Fruit fly (Drosophila melanogaster) S2 (cell line): ENCODE measurements around the gene ich.

Experiments
- CG8478 ChIP-seq: fragments of >200 bp; optimal IDR thresholded peaks from 2 replicates; lab custom pipeline; 2018
- CTCF ChIP-seq, 2 experiments: fragments of >200 bp; optimal IDR thresholded peaks; 2 replicates each; lab custom pipeline; 2018

ich gene

DNA sequence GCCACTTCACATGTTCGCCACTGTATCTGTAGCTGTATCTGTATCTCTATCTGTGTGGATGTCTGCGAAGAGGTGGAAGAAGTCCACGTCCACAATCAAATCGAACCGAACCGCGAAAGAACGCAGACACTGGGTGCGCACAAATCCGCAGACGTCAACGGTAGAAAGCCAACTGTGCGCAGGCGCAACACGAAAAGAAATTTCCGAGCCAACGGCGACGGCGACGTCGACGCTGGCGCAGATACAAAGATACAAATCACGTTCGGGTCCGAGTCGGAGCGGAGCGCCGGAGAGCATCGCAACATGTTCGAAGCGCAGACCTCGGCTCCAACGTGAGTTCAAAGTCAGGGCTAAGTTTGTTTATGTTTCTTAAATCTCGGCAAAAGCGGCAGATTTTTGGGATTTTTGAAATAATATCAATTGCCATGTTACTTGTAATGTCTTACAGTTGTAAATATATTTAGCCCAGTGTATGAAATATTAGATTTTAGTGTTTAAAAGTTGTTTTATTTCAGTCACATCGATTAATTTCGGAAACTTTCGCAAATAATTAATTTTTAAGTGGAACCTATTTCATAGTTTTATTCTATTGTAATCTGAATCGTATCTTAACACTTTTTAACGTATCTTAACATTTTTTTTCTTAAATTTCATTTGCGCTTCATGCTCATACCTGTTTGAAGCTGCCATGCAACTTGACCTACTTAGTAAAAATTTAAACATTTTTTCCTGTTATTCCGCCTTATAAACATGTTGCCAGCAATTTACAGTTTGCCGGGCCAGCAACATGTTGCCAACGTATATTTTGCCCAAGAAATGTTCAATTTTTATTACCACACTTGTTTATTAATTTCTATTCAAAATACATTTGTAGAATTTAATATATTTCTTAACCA, at the start of gene ich:
TSS of gene ich (minus strand) at position 178 of the 896 bp plus-strand sequence.
- TF ChIP-seq CTCF (optimal IDR thresholded peaks at IDR 0.05; lab: Kevin White, UChicago) (no peak), CG8478 (lab: Kevin White, UChicago) (no peak)

DNA sequence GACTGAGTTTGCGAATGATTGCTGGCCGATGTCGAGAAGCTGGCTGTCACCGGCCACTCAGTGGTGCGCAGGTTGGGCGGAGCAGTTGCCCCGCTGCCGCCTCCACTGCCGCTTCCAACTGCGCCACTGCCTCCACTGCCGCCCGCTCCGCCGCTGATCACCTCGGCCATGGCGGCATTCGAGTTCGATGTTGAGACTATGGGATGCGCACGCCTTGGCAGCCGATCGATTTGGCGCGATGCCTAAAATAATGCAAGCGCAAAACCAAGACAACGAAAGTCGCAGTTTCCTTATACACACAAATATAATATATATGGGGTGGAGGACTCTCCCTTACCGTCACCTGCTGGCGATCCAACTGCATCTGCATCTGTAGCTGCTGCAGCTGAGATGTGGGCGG, 48.9 kb upstream of the ich start:
- TF ChIP-seq CG8478 (lab: Kevin White, UChicago) (no peak), CTCF (optimal IDR thresholded peaks at IDR 0.05; lab: Kevin White, UChicago) (no peak)

DNA sequence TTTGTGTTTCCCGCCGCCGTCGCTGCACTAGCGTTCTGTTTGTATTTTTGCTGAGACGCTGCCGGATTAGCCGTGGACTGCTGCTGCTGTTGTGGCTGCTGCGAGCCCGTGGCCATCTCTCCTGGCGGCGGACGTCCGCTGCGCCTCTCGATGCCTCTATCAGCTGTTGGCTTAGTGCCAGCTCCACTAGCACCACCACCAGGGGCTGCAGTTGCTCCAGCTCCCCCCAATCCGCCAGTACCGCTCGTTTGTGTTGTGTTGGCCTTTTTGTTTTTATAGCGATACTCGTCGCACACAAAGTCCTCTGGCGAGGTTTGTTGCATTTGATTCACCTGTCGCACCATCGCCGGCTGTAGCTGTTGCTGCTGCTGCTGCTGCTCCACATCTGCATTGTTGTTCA, 47.9 kb upstream of the ich start:
- TF ChIP-seq CTCF (optimal IDR thresholded peaks at IDR 0.05; lab: Kevin White, UChicago) (no peak), CG8478 (lab: Kevin White, UChicago) (no peak)

dm6 chr3R:9008202-9008601, 45.4 kb upstream of the ich start, which contains the start of gene CG11983:
Gene CG11983, plus strand, starts transcription at chr3R:9008321.
- TF ChIP-seq CG8478 (lab: Kevin White, UChicago) (no peak), CTCF (optimal IDR thresholded peaks at IDR 0.05; lab: Kevin White, UChicago) (no peak)

DNA sequence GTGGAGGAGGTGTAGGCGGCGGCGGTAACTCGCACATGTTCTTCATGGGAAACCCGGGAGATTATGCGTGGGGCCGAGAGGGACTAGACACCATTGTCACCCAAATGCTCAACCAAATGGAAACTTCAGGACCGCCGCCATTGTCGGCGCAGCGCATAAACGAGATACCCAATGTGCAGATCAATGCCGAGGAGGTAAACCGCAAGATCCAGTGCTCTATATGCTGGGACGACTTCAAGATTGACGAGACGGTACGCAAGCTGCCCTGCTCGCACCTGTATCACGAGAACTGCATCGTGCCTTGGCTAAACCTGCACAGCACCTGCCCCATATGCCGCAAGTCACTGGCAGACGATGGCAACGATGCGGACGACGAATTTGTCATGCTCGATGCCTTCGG, 44.4 kb upstream of the ich start:
- TF ChIP-seq CG8478 (lab: Kevin White, UChicago) (no peak), CTCF (optimal IDR thresholded peaks at IDR 0.05; lab: Kevin White, UChicago) (no peak)

DNA sequence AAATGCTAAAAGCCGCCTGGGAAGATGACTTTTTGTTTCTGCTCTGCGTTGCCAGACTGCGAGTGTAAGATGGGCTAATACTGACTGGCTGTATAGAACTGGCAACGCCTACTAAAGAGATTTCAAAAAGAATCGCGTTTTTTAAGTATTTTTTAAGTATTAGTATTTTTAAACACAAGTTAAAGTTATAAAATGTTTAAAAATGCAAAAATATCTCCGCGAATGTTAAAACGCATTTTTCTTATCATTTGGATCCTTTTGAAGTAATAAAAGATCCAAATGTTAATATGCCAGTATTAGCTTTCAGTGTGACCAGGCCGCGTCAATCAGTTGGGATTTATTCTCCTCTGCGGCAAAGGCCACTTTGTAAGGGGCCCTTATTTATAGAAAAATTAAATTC, 43.3 kb upstream of the ich start, which contains the start of the genes Prosbeta3 and Iru:
TSS of gene Prosbeta3 (minus strand) at position 98 of the 400 bp plus-strand sequence.
TSS of gene Iru (plus strand) at position 328 of the 400 bp plus-strand sequence.
- TF ChIP-seq CTCF (optimal IDR thresholded peaks at IDR 0.05; lab: Kevin White, UChicago) (no peak), CG8478 (lab: Kevin White, UChicago) (no peak)

dm6 chr3R:9003600-9004223, 40.9 kb upstream of the ich start, which contains the start of the genes CG31100 and CG11980:
Gene CG31100, minus strand, starts transcription at chr3R:9003650.
Gene CG11980, plus strand, starts transcription at chr3R:9004017.
- TF ChIP-seq CTCF (optimal IDR thresholded peaks at IDR 0.05; lab: Kevin White, UChicago) (peak in 1 of 2 experiments; percentile 30), CG8478 (lab: Kevin White, UChicago) (no peak)

DNA sequence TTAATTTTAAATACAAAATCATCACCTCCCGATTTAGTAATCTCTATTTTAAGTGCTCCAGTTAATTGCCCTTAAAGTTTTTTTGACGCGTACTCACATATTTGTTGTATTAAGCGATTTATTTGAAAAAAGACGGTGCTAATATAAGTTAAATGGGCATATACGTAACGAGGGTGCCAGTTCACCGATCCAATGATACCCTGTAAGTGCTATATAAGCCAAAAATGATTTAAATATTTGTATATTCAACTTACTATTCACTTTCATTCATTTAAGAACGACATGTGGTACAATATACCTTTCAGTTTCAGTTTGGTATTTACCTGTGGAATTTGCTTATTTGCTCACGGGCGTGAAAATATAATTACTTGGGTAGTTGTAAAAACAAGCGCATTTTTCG, 39.7 kb upstream of the ich start:
- TF ChIP-seq CTCF (optimal IDR thresholded peaks at IDR 0.05; lab: Kevin White, UChicago), result no peak
- TF ChIP-seq CG8478 (lab: Kevin White, UChicago), result no peak

DNA sequence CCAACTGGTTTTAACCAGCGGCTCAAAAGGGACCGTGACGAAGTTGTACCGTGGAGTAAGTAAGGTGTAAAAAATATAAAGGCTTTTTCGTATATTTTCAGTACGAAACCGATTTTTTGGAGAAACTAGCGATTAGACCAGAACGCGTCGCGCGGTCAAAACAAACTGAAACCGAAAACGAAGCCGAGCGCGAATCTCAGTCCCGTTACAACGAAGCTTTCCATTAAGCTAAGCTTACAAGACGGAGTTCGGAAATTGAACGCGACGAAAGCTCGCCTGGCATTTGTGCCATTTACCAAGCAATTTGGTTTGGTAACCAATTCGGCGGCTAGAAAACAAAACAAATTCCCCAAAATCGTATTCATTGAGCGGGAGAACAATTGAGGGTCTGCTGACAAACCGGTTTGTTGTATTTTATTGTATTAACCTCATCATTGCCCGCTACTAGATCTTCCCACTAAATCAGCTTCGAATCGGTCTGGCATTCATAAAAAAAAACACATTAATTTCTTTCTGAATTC, 38.9 kb upstream of the ich start:
- no peak for TF ChIP-seq CTCF (optimal IDR thresholded peaks at IDR 0.05; lab: Kevin White, UChicago)
- no peak for TF ChIP-seq CG8478 (lab: Kevin White, UChicago)

DNA sequence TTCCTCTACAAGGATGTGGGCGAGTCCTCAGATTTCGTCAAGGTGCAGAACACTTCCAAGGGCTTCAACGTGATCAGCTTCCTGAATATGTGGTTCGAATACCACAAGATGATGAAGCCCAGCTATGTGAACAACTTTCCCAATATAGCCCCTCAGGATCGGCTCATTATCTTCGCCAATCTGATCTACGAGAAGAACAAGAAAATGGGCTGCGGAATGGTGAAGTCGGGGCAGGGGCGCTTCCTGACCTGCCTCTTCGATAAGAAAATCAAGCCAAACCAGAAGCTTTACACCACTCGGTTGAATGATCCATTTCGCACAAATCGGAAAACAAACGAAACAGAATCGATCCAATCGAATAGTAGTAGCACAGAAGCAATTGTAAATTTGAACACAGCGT, 35.4 kb upstream of the ich start:
- no peak for TF ChIP-seq CG8478 (lab: Kevin White, UChicago)
- TF ChIP-seq CTCF (optimal IDR thresholded peaks at IDR 0.05; lab: Kevin White, UChicago), result no peak

dm6 chr3R:8997397-8997796, 34.6 kb upstream of the ich start, which contains the start of gene CG11977:
Gene CG11977, plus strand, starts transcription at chr3R:8997697.
- no peak for TF ChIP-seq CG8478 (lab: Kevin White, UChicago)
- no peak for TF ChIP-seq CTCF (optimal IDR thresholded peaks at IDR 0.05; lab: Kevin White, UChicago)

dm6 chr3R:8992928-8993579, 30.2 kb upstream of the ich start, which contains the start of gene CG11975:
Gene CG11975, plus strand, starts transcription at chr3R:8993253.
- TF ChIP-seq CTCF (optimal IDR thresholded peaks at IDR 0.05; lab: Kevin White, UChicago) (peak in 1 of 2 experiments; percentile 14), CG8478 (lab: Kevin White, UChicago) (no peak)

DNA sequence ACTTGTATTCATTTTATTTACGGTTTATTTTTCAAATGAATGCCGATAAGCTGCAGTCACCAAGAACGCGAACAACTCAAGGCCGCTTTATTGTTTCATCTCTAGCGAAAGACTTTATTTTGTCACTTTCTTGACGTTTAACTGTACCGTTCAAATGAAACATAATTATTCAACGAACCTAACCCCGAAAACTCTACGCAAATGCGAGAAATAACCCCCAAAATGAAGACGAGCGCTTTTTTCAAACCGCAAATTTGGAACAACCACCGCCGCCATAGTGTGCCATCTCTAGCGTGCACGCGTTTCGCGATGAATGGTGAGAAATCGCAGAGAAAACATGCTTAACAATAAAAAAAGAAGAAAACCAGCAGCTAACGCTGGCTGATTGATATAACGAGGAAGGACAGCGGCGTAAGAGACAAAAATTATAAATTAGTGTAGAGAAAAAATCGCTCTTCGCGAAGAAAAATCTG, 21.8 kb upstream of the ich start, which contains the start of gene CG11970:
TSS of gene CG11970 (plus strand) at position 117 of the 473 bp plus-strand sequence.
- TF ChIP-seq CTCF (optimal IDR thresholded peaks at IDR 0.05; lab: Kevin White, UChicago), result peak in 1 of 2 experiments; percentile 25
- TF ChIP-seq CG8478 (lab: Kevin White, UChicago), result no peak

- TF ChIP-seq CG8478 (lab: Kevin White, UChicago) (no peak), CTCF (optimal IDR thresholded peaks at IDR 0.05; lab: Kevin White, UChicago) (no peak)
Measured at dm6 chr3R:8984141-8984540, 21.3 kb upstream of the ich start, which contains the start of gene RagA-B. Gene RagA-B, minus strand, starts transcription at chr3R:8984315.
